Worm (Caenorhabditis elegans) whole organism, L4/young adult: ENCODE measurements around the gene mtx-2.

Experiments used
- W03F9.2 ChIP-seq: fragments of 150-350 bp; optimal IDR thresholded peaks from 2 replicates; lab custom pipeline; 2014; ENCODE audit warnings: missing biosample characterization, missing genetic modification characterization
- him-1 ChIP-seq: sonication (generic microtip); optimal IDR thresholded peaks from 2 replicates; lab custom pipeline; 2016; ENCODE audit warnings: missing genotype, missing genetic modification reagents, missing genetic modification characterization, missing compliant biosample characterization

DNA sequence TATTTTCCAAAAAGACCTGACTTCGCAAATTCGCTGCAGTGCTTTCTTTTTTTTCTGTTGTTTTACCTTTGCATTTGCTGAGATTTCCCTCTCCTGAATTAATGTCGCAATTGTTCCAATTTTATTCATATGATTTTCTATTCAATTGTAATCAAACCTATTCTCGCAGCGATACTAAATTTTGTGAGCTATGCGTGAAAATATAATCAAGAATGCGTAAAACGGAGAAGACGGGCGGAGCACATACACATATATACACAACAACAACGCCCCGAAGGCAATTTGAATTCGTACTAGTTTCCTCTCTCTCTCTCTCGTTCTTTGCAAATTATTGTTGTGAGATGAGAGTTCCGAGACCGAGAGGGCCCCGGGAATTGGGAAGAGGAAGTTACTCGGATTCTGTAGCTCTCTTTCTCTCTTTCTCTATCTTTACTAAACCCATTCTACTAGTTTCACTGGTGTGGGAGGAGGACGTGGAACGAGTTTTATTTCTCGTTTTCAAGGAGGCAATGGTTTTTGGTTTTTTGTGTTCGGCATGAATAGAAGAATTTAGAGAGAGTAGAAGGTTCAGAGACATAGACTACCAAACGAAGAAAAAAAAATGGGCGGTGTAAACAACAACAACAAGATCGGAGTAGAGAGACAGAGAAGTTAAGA lies 39.9 kb downstream of the mtx-2 start:
- TF ChIP-seq W03F9.2 (tag; lab: Kevin White, UChicago) (peak; percentile 37), him-1 (no peak)
